Fruit fly (Drosophila melanogaster): ENCODE results near the gene ND-PDSW.

DNA sequence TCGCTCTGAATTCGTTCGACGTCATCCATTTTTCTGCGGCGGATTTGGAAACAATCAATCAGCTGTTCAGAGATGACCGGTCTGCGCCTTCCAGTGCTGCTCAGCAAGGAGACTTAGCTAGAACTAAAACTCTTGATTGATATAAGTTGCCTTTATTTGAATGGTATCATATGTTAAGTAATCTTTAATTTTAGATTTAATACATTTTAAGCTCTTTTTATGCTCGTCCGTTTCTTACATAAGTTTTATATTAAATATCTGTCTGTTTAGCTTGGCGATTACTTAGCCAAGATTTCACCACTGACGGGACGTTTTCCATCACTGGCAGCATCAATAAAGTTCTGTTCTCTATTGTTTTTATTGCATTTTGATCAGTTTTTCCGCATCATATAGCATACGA is 8.9 kb upstream of the ND-PDSW start, which contains the start of the genes Cog3 and Sec5:
- TF ChIP-seq Sin3A (optimal IDR thresholded peaks at IDR 0.05), result no peak
- no peak for TF ChIP-seq Myc (optimal IDR thresholded peaks at IDR 0.05)
- no peak for TF ChIP-seq psq (optimal IDR thresholded peaks at IDR 0.05)
- no peak for TF ChIP-seq ttk (optimal IDR thresholded peaks at IDR 0.05)
- no peak for TF ChIP-seq insv (optimal IDR thresholded peaks at IDR 0.05)

All from Kc167 (cell line).